Worm (Caenorhabditis elegans): ENCODE results near the gene F53B3.3.

ce11 chrX:2890041-2890650, 19.2 kb upstream of the F53B3.3 start:
- TF ChIP-seq zag-1 (tag; optimal IDR thresholded peaks at IDR 0.05) (no peak), nhr-77 (tag; optimal IDR thresholded peaks at IDR 0.05) (no peak), ztf-4 (tag; optimal IDR thresholded peaks at IDR 0.05) (no peak), pha-4 (tag; optimal IDR thresholded peaks at IDR 0.05) (no peak), ceh-82 (tag; optimal IDR thresholded peaks at IDR 0.05) (no peak), jun-1 (tag; optimal IDR thresholded peaks at IDR 0.05) (no peak), sea-2 (GFP tag; optimal IDR thresholded peaks at IDR 0.05) (no peak)
